Fruit fly (Drosophila melanogaster): ENCODE data around the gene gw.

dm6 chr4:706847-707246 is 46.4 kb upstream of the gw start:
- no peak for TF ChIP-seq psq (optimal IDR thresholded peaks at IDR 0.05)
- no peak for TF ChIP-seq Sin3A (optimal IDR thresholded peaks at IDR 0.05)
- TF ChIP-seq Myc (optimal IDR thresholded peaks at IDR 0.05) = no peak
- no peak for TF ChIP-seq h (optimal IDR thresholded peaks at IDR 0.05)
- TF ChIP-seq insv (optimal IDR thresholded peaks at IDR 0.05) = no peak
- TF ChIP-seq ttk (optimal IDR thresholded peaks at IDR 0.05) = no peak

Measured in Kc167 (cell line).